Fruit fly (Drosophila melanogaster) whole organism, embryonic: ENCODE measurements around the gene Nf-YC.

Experiments used
- Adf1 ChIP-seq: fragments of 200-800 bp; sonication (Bioruptor generic); IDR thresholded peaks from 2 replicates; pipeline ENCODE4 v1.3.6; 2022; ENCODE audit warnings: missing biosample characterization, missing genetic modification characterization
- Atf-2 ChIP-seq: fragments of 200-800 bp; sonication (Bioruptor generic); optimal IDR thresholded peaks from 2 replicates; lab custom pipeline; 2016; ENCODE audit warnings: missing biosample characterization, missing genetic modification characterization
- BEAF-32 ChIP-seq: fragments of 200-800 bp; sonication (Bioruptor generic); optimal IDR thresholded peaks from 3 replicates; lab custom pipeline; 2017; ENCODE audit warnings: missing biosample characterization, missing genetic modification characterization, mild to moderate bottlenecking, moderate library complexity, missing genetic modification reagents
- Bgb ChIP-seq: fragments of 200-800 bp; sonication (Bioruptor generic); IDR thresholded peaks from 2 replicates; pipeline ENCODE4 v1.3.6; 2022; ENCODE audit warnings: missing biosample characterization, missing genetic modification characterization; ENCODE audit not compliant: partially characterized antibody
- CG10209 ChIP-seq: fragments of 200-800 bp; sonication (Bioruptor generic); optimal IDR thresholded peaks from 3 replicates; lab custom pipeline; 2017; ENCODE audit warnings: missing biosample characterization, mild to moderate bottlenecking, missing genetic modification characterization, missing genetic modification reagents
- CG12299 ChIP-seq: fragments of 200-800 bp; sonication (Bioruptor generic); optimal IDR thresholded peaks from 2 replicates; lab custom pipeline; 2018; ENCODE audit warnings: missing biosample characterization, mild to moderate bottlenecking, missing genetic modification characterization
- CG12942 ChIP-seq: fragments of 200-800 bp; sonication (Bioruptor generic); optimal IDR thresholded peaks from 3 replicates; lab custom pipeline; 2016; ENCODE audit warnings: missing biosample characterization, missing genetic modification characterization
- CG13424 ChIP-seq: fragments of 200-800 bp; sonication (Bioruptor generic); optimal IDR thresholded peaks from 2 replicates; lab custom pipeline; 2019; ENCODE audit warnings: missing biosample characterization, mild to moderate bottlenecking, missing genetic modification characterization, moderate library complexity
- CG15073 ChIP-seq: fragments of 200-800 bp; sonication (Bioruptor generic); optimal IDR thresholded peaks from 2 replicates; lab custom pipeline; 2016; ENCODE audit warnings: missing biosample characterization, missing genetic modification characterization
- CG15269 ChIP-seq: fragments of 200-800 bp; sonication (Bioruptor generic); optimal IDR thresholded peaks from 2 replicates; lab custom pipeline; 2018; ENCODE audit warnings: missing biosample characterization, mild to moderate bottlenecking, missing genetic modification characterization, moderate library complexity
- CG17612 ChIP-seq: fragments of 200-800 bp; sonication (Bioruptor generic); IDR thresholded peaks from 2 replicates; pipeline ENCODE4 v1.3.6; 2022; ENCODE audit warnings: missing biosample characterization, missing genetic modification characterization
- CG30020 ChIP-seq: fragments of 200-800 bp; optimal IDR thresholded peaks from 2 replicates; lab custom pipeline; 2019; ENCODE audit warnings: missing biosample characterization, mild to moderate bottlenecking, missing genetic modification characterization, moderate library complexity
- CG3163 ChIP-seq: fragments of 200-800 bp; sonication (Bioruptor generic); optimal IDR thresholded peaks from 3 replicates; lab custom pipeline; 2016; ENCODE audit warnings: missing biosample characterization, missing genetic modification characterization
- CG32532 ChIP-seq: fragments of 200-800 bp; sonication (Bioruptor generic); IDR thresholded peaks from 2 replicates; pipeline ENCODE4 v1.3.6; 2022; ENCODE audit warnings: missing biosample characterization, missing genetic modification characterization
- CG4730 ChIP-seq: fragments of 200-800 bp; sonication (Bioruptor generic); IDR thresholded peaks from 2 replicates; pipeline ENCODE4 v1.3.6; 2022; ENCODE audit warnings: missing biosample characterization, missing genetic modification characterization
- CG8281 ChIP-seq: fragments of 200-800 bp; sonication (Bioruptor generic); optimal IDR thresholded peaks from 2 replicates; lab custom pipeline; 2018; ENCODE audit warnings: missing biosample characterization, mild to moderate bottlenecking, missing genetic modification characterization, moderate library complexity
- CG9876 ChIP-seq: fragments of 200-800 bp; sonication (Bioruptor generic); optimal IDR thresholded peaks from 2 replicates; lab custom pipeline; 2016; ENCODE audit warnings: missing biosample characterization, missing genetic modification characterization
- Dbx ChIP-seq: fragments of 200-800 bp; sonication (Bioruptor generic); IDR thresholded peaks from 3 replicates; pipeline ENCODE4 v1.3.6; 2022; ENCODE audit warnings: missing biosample characterization, missing genetic modification characterization
- E2f1 ChIP-seq: fragments of 200-800 bp; sonication (Bioruptor generic); IDR thresholded peaks from 2 replicates; pipeline ENCODE4 v1.3.6; 2022; ENCODE audit warnings: missing biosample characterization, missing genetic modification characterization
- Ets97D ChIP-seq: fragments of 200-800 bp; sonication (Bioruptor generic); optimal IDR thresholded peaks from 3 replicates; lab custom pipeline; 2016; ENCODE audit warnings: missing biosample characterization, missing genetic modification characterization
- Nf-YB ChIP-seq: fragments of 200-800 bp; sonication (Bioruptor generic); optimal IDR thresholded peaks from 3 replicates; lab custom pipeline; 2019; ENCODE audit warnings: missing biosample characterization, mild to moderate bottlenecking, missing genetic modification characterization, moderate library complexity
- Oli ChIP-seq: fragments of 200-800 bp; sonication (Bioruptor generic); optimal IDR thresholded peaks from 2 replicates; lab custom pipeline; 2018; ENCODE audit warnings: missing biosample characterization, mild to moderate bottlenecking, missing genetic modification characterization, moderate library complexity
- Rx ChIP-seq: fragments of 200-800 bp; sonication (Bioruptor generic); IDR thresholded peaks from 2 replicates; pipeline ENCODE4 v1.3.6; 2022; ENCODE audit warnings: missing biosample characterization, missing genetic modification characterization
- Sox100B ChIP-seq: fragments of 200-800 bp; sonication (Bioruptor generic); optimal IDR thresholded peaks from 3 replicates; lab custom pipeline; 2018; ENCODE audit warnings: missing biosample characterization, mild to moderate bottlenecking, missing genetic modification characterization
- YL-1 ChIP-seq: fragments of 200-800 bp; sonication (Bioruptor generic); optimal IDR thresholded peaks from 3 replicates; lab custom pipeline; 2017; ENCODE audit warnings: missing biosample characterization, mild to moderate bottlenecking, missing genetic modification characterization
- cas ChIP-seq: fragments of 200-800 bp; sonication (Bioruptor generic); IDR thresholded peaks from 2 replicates; pipeline ENCODE4 v1.3.6; 2022; ENCODE audit warnings: missing biosample characterization, missing genetic modification characterization
- chinmo ChIP-seq: fragments of 200-800 bp; sonication (Bioruptor generic); IDR thresholded peaks from 4 replicates; pipeline ENCODE4 v1.3.6; 2022; ENCODE audit warnings: missing biosample characterization, missing genetic modification characterization; ENCODE audit not compliant: partially characterized antibody
- cwo ChIP-seq: fragments of 200-800 bp; sonication (Bioruptor generic); optimal IDR thresholded peaks from 3 replicates; lab custom pipeline; 2017; ENCODE audit warnings: missing biosample characterization, missing genetic modification characterization, mild to moderate bottlenecking, moderate library complexity, missing genetic modification reagents
- dysf ChIP-seq: fragments of 200-800 bp; sonication (Bioruptor generic); IDR thresholded peaks from 3 replicates; pipeline ENCODE4 v1.3.6; 2022; ENCODE audit warnings: missing biosample characterization, missing genetic modification characterization
- fd3F ChIP-seq: fragments of 200-800 bp; sonication (Bioruptor generic); optimal IDR thresholded peaks from 2 replicates; lab custom pipeline; 2018; ENCODE audit warnings: missing biosample characterization, mild to moderate bottlenecking, missing genetic modification characterization, moderate library complexity
- fd64A ChIP-seq: fragments of 200-800 bp; sonication (Bioruptor generic); optimal IDR thresholded peaks from 3 replicates; lab custom pipeline; 2018; ENCODE audit warnings: missing biosample characterization, mild to moderate bottlenecking, missing genetic modification characterization
- gfzf ChIP-seq: fragments of 200-800 bp; sonication (Bioruptor generic); optimal IDR thresholded peaks from 2 replicates; lab custom pipeline; 2016; ENCODE audit warnings: missing biosample characterization, mild to moderate bottlenecking, missing genetic modification characterization, moderate library complexity
- hkb ChIP-seq, 2 experiments: fragments of 200-800 bp in 1 of 2; fragments of >200 bp in 1 of 2; sonication (Bioruptor generic) in 1 of 2; IDR thresholded peaks in 1 of 2; optimal IDR thresholded peaks in 1 of 2; 2 replicates each; pipeline versions ENCODE4 v1.3.6 to Lab custom; 2017 to 2022; ENCODE audit warnings: missing biosample characterization in 1 of 2, missing genetic modification characterization in 1 of 2
- lab ChIP-seq: fragments of 200-800 bp; sonication (Bioruptor generic); optimal IDR thresholded peaks from 3 replicates; lab custom pipeline; 2017; ENCODE audit warnings: missing biosample characterization, missing genetic modification characterization, mild to moderate bottlenecking, moderate library complexity, missing genetic modification reagents
- luna ChIP-seq: fragments of 200-800 bp; sonication (Bioruptor generic); optimal IDR thresholded peaks from 2 replicates; lab custom pipeline; 2016; ENCODE audit warnings: missing biosample characterization, missing genetic modification characterization
- mirr ChIP-seq: fragments of 200-800 bp; sonication (Bioruptor generic); optimal IDR thresholded peaks from 3 replicates; lab custom pipeline; 2018; ENCODE audit warnings: missing biosample characterization, mild to moderate bottlenecking, missing genetic modification characterization
- odd ChIP-seq: fragments of 200-800 bp; sonication (Bioruptor generic); optimal IDR thresholded peaks from 2 replicates; lab custom pipeline; 2017; ENCODE audit warnings: missing biosample characterization, mild to moderate bottlenecking, missing genetic modification characterization
- org-1 ChIP-seq: fragments of 200-800 bp; sonication (Bioruptor generic); optimal IDR thresholded peaks from 2 replicates; lab custom pipeline; 2017; ENCODE audit warnings: missing biosample characterization, missing genetic modification characterization
- pan ChIP-seq, 4 experiments: fragments of >200 bp in 3 of 4; fragments of 200-800 bp in 1 of 4; sonication (Bioruptor generic) in 1 of 4; optimal IDR thresholded peaks in 3 of 4; IDR thresholded peaks in 1 of 4; 2 replicates each; pipeline versions ENCODE4 v1.3.6 to Lab custom; 2017 to 2022; ENCODE audit warnings: missing biosample characterization in 2 of 4, missing genetic modification characterization in 2 of 4, mixed read lengths in 1 of 4
- pho ChIP-seq: fragments of 200-800 bp; sonication (Bioruptor generic); optimal IDR thresholded peaks from 2 replicates; lab custom pipeline; 2016; ENCODE audit warnings: missing biosample characterization, missing genetic modification characterization
- pita ChIP-seq: fragments of 200-800 bp; sonication (Bioruptor generic); optimal IDR thresholded peaks from 2 replicates; lab custom pipeline; 2017; ENCODE audit warnings: missing biosample characterization, mild to moderate bottlenecking, missing genetic modification characterization
- scrt ChIP-seq: fragments of 200-800 bp; sonication (Bioruptor generic); optimal IDR thresholded peaks from 2 replicates; lab custom pipeline; 2018; ENCODE audit warnings: missing biosample characterization, mild to moderate bottlenecking, missing genetic modification characterization, moderate library complexity
- sug ChIP-seq: fragments of 200-800 bp; optimal IDR thresholded peaks from 2 replicates; lab custom pipeline; 2019; ENCODE audit warnings: missing biosample characterization, mild to moderate bottlenecking, missing genetic modification characterization, moderate library complexity
- tna ChIP-seq: fragments of 200-800 bp; sonication (Bioruptor generic); IDR thresholded peaks from 2 replicates; pipeline ENCODE4 v1.3.6; 2022; ENCODE audit warnings: missing biosample characterization, missing genetic modification characterization; ENCODE audit not compliant: partially characterized antibody
- vvl ChIP-seq: fragments of 200-800 bp; sonication (Bioruptor generic); IDR thresholded peaks from 2 replicates; pipeline ENCODE4 v1.3.6; 2022; ENCODE audit warnings: missing biosample characterization, missing genetic modification characterization
- wdn ChIP-seq: fragments of 200-800 bp; sonication (Bioruptor generic); IDR thresholded peaks from 2 replicates; pipeline ENCODE4 v1.3.6; 2022; ENCODE audit warnings: missing biosample characterization, missing genetic modification characterization
- zen ChIP-seq: fragments of 200-800 bp; sonication (Bioruptor generic); optimal IDR thresholded peaks from 3 replicates; lab custom pipeline; 2018; ENCODE audit warnings: missing biosample characterization, mild to moderate bottlenecking, missing genetic modification characterization, moderate library complexity

The Nf-YC gene

dm6 chrX:6794826-6795225, 25.9 kb downstream of the Nf-YC start (continued):
- TF ChIP-seq Sox100B (GFP tag; lab: Kevin White, UChicago) (no peak), hkb (optimal IDR thresholded peaks at IDR 0.05; lab: Kevin White, UChicago) (no peak), hkb (GFP tag; IDR thresholded peaks at IDR 0.05; lab: Robert Waterston, UW) (peak; percentile 50; the same call in 1 of the 2 replicates)

dm6 chrX:6794190-6794589, 26.5 kb downstream of the Nf-YC start:
- peak; percentile 62 for TF ChIP-seq zen (tag; lab: Kevin White, UChicago)
- peak; percentile 72 for TF ChIP-seq wdn (GFP tag; lab: Robert Waterston, UW)
- no peak for TF ChIP-seq Bgb (GFP tag; lab: Robert Waterston, UW)
- peak; percentile 28; the same call in 1 of the 2 replicates for TF ChIP-seq cas (GFP tag; lab: Robert Waterston, UW)
- TF ChIP-seq chinmo = no peak
- TF ChIP-seq pho (GFP tag; lab: Kevin White, UChicago) = peak; percentile 69
- TF ChIP-seq sug = peak; percentile 44
- no peak for TF ChIP-seq pita (GFP tag; lab: Kevin White, UChicago)
- TF ChIP-seq cwo (GFP tag; lab: Kevin White, UChicago) = peak; percentile 68
- TF ChIP-seq CG17612 (GFP tag; lab: Robert Waterston, UW) = peak; percentile 72; the same call in 1 of the 2 replicates
- peak; percentile 61 for TF ChIP-seq CG9876 (GFP tag; lab: Kevin White, UChicago)
- peak; percentile 74 for TF ChIP-seq org-1 (GFP tag; lab: Kevin White, UChicago)
- TF ChIP-seq CG10209 (GFP tag; lab: Kevin White, UChicago) = peak; percentile 80
- no peak for TF ChIP-seq BEAF-32 (GFP tag; lab: Kevin White, UChicago)
- TF ChIP-seq CG15269 (tag; lab: Kevin White, UChicago) = peak; percentile 91
- TF ChIP-seq lab = peak; percentile 89
- no peak for TF ChIP-seq CG30020
- no peak for TF ChIP-seq pan (optimal IDR thresholded peaks at IDR 0.05; lab: Kevin White, UChicago)
- peak in 1 of 2 experiments; percentile 92 for TF ChIP-seq pan (GFP tag; optimal IDR thresholded peaks at IDR 0.05 in 1 of 2, IDR thresholded peaks at IDR 0.05 in 1 of 2)
- peak; percentile 18 for TF ChIP-seq YL-1 (GFP tag; lab: Kevin White, UChicago)
- TF ChIP-seq vvl (GFP tag; lab: Robert Waterston, UW) = peak; percentile 90
- peak; percentile 86 for TF ChIP-seq Dbx
- TF ChIP-seq luna (GFP tag; lab: Kevin White, UChicago) = peak; percentile 59
- peak; percentile 73 for TF ChIP-seq CG4730
- TF ChIP-seq E2f1 (GFP tag; lab: Robert Waterston, UW) = peak; percentile 78
- TF ChIP-seq dysf (GFP tag; lab: Robert Waterston, UW) = peak; percentile 90
- no peak for TF ChIP-seq tna (GFP tag; lab: Robert Waterston, UW)
- peak; percentile 72 for TF ChIP-seq CG12299 (tag; lab: Kevin White, UChicago)
- peak; percentile 48; the same call in 1 of the 2 replicates for TF ChIP-seq Adf1
- TF ChIP-seq CG8281 (tag; lab: Kevin White, UChicago) = peak; percentile 77
- peak; percentile 87 for TF ChIP-seq Rx (GFP tag; lab: Robert Waterston, UW)
- peak; percentile 81 for TF ChIP-seq CG13424 (tag; lab: Kevin White, UChicago)
- peak; percentile 73 for TF ChIP-seq odd (GFP tag; lab: Kevin White, UChicago)
- TF ChIP-seq Nf-YB (GFP tag; lab: Kevin White, UChicago) = peak; percentile 58
- TF ChIP-seq scrt = peak; percentile 60
- TF ChIP-seq CG15073 (GFP tag; lab: Kevin White, UChicago) = no peak
- peak; percentile 56 for TF ChIP-seq Ets97D (GFP tag; lab: Kevin White, UChicago)
- TF ChIP-seq CG12942 (GFP tag; lab: Kevin White, UChicago) = peak; percentile 79
- TF ChIP-seq fd3F (GFP tag; lab: Kevin White, UChicago) = peak; percentile 77
- TF ChIP-seq mirr = peak; percentile 57
- peak; percentile 87 for TF ChIP-seq Oli (tag; lab: Kevin White, UChicago)
- TF ChIP-seq CG32532 = peak; percentile 86
- TF ChIP-seq Atf-2 (GFP tag; lab: Kevin White, UChicago) = peak; percentile 79
- peak; percentile 12 for TF ChIP-seq fd64A (GFP tag; lab: Kevin White, UChicago)
- TF ChIP-seq CG3163 (GFP tag; lab: Kevin White, UChicago) = peak; percentile 41
- TF ChIP-seq gfzf (GFP tag; lab: Kevin White, UChicago) = no peak
